Fruit fly (Drosophila melanogaster) whole organism, wandering third instar larva: ENCODE measurements around the gene CG31251.

ENCODE experiments used
- Abd-B ChIP-seq: fragments of >200 bp; optimal IDR thresholded peaks from 2 replicates; lab custom pipeline; 2017; ENCODE audit warnings: missing biosample characterization, missing genetic modification characterization
- CG32264 ChIP-seq: fragments of 200-800 bp; sonication (Bioruptor generic); optimal IDR thresholded peaks from 2 replicates; lab custom pipeline; 2016; ENCODE audit warnings: missing biosample characterization, missing genetic modification characterization
- CG9705 ChIP-seq: fragments of 200-800 bp; sonication (Bioruptor generic); optimal IDR thresholded peaks from 2 replicates; lab custom pipeline; 2018; ENCODE audit warnings: missing biosample characterization, mild to moderate bottlenecking, missing genetic modification characterization
- CrebA ChIP-seq: fragments of 200-800 bp; sonication (Bioruptor generic); optimal IDR thresholded peaks from 2 replicates; lab custom pipeline; 2016; ENCODE audit warnings: missing biosample characterization, mild to moderate bottlenecking, missing genetic modification characterization, borderline replicate concordance
- Dfd ChIP-seq: fragments of >200 bp; optimal IDR thresholded peaks from 2 replicates; lab custom pipeline; 2017; ENCODE audit warnings: missing biosample characterization, missing genetic modification characterization
- GATAd ChIP-seq: sonication (Bioruptor generic); optimal IDR thresholded peaks from 2 replicates; lab custom pipeline; 2016; ENCODE audit warnings: missing biosample characterization, missing genetic modification characterization
- HLH106 ChIP-seq: fragments of 200-800 bp; optimal IDR thresholded peaks from 3 replicates; lab custom pipeline; 2019; ENCODE audit warnings: missing biosample characterization, mild to moderate bottlenecking, missing genetic modification characterization, moderate library complexity
- Hnf4 ChIP-seq: fragments of 200-800 bp; sonication (Bioruptor generic); optimal IDR thresholded peaks from 2 replicates; lab custom pipeline; 2016; ENCODE audit warnings: missing biosample characterization, mild to moderate bottlenecking, missing genetic modification characterization
- Hr78 ChIP-seq: fragments of >200 bp; optimal IDR thresholded peaks from 2 replicates; lab custom pipeline; 2017; ENCODE audit warnings: missing biosample characterization, missing genetic modification characterization
- Hr83 ChIP-seq: fragments of 200-300 bp; sonication (Bioruptor generic); optimal IDR thresholded peaks from 2 replicates; lab custom pipeline; 2016; ENCODE audit warnings: missing biosample characterization, mild to moderate bottlenecking, missing genetic modification characterization, moderate library complexity; ENCODE audit not compliant: poor library complexity, severe bottlenecking
- Jra ChIP-seq: sonication (Bioruptor generic); optimal IDR thresholded peaks from 2 replicates; lab custom pipeline; 2016; ENCODE audit warnings: missing biosample characterization, missing genetic modification characterization
- Mio ChIP-seq: sonication (Bioruptor generic); optimal IDR thresholded peaks from 2 replicates; lab custom pipeline; 2016; ENCODE audit warnings: missing biosample characterization, missing genetic modification characterization
- Myc ChIP-seq: fragments of >200 bp; optimal IDR thresholded peaks from 2 replicates; lab custom pipeline; 2017
- N ChIP-seq: fragments of >200 bp; optimal IDR thresholded peaks from 2 replicates; lab custom pipeline; 2018; ENCODE audit warnings: missing biosample characterization, missing external identifiers, missing genetic modification characterization
- Rel ChIP-seq, 2 experiments: fragments of 200-800 bp; sonication (Bioruptor generic) in 1 of 2; optimal IDR thresholded peaks; 2 replicates in 1 of 2; 3 replicates in 1 of 2; lab custom pipeline; 2016 to 2019; ENCODE audit warnings: mild to moderate bottlenecking in 2 of 2, missing biosample characterization in 2 of 2, missing genetic modification characterization in 2 of 2, moderate library complexity in 1 of 2
- Sp1 ChIP-seq: fragments of 200-800 bp; sonication (Bioruptor generic); optimal IDR thresholded peaks from 3 replicates; lab custom pipeline; 2019; ENCODE audit warnings: missing biosample characterization, mild to moderate bottlenecking, missing genetic modification characterization, moderate library complexity
- br ChIP-seq: fragments of 200-800 bp; sonication (Bioruptor generic); optimal IDR thresholded peaks from 2 replicates; lab custom pipeline; 2016; ENCODE audit warnings: missing biosample characterization, missing genetic modification characterization
- brk ChIP-seq: fragments of 200-800 bp; sonication (Bioruptor generic); optimal IDR thresholded peaks from 2 replicates; lab custom pipeline; 2016; ENCODE audit warnings: missing biosample characterization, mild to moderate bottlenecking, missing genetic modification characterization
- dmrt93B ChIP-seq: fragments of 200-800 bp; sonication (Bioruptor generic); optimal IDR thresholded peaks from 2 replicates; lab custom pipeline; 2018; ENCODE audit warnings: missing biosample characterization, mild to moderate bottlenecking, missing genetic modification characterization
- dsf ChIP-seq: sonication (Bioruptor generic); optimal IDR thresholded peaks from 2 replicates; lab custom pipeline; 2016; ENCODE audit warnings: missing biosample characterization, missing genetic modification characterization, borderline replicate concordance
- ey ChIP-seq: fragments of 200-800 bp; sonication (Bioruptor generic); optimal IDR thresholded peaks from 2 replicates; lab custom pipeline; 2016; ENCODE audit warnings: missing biosample characterization, missing genetic modification characterization
- foxo ChIP-seq, 2 experiments: fragments of 200-800 bp; sonication (Bioruptor generic); optimal IDR thresholded peaks; 2 replicates in 1 of 2; 3 replicates in 1 of 2; lab custom pipeline; 2016 to 2017; ENCODE audit warnings: missing biosample characterization in 2 of 2, missing genetic modification characterization in 2 of 2
- fru ChIP-seq: fragments of 200-800 bp; sonication (Bioruptor generic); optimal IDR thresholded peaks from 3 replicates; lab custom pipeline; 2016; ENCODE audit warnings: missing biosample characterization, mild to moderate bottlenecking, missing genetic modification characterization
- h ChIP-seq: fragments of 200-800 bp; sonication (Bioruptor generic); optimal IDR thresholded peaks from 3 replicates; lab custom pipeline; 2016; ENCODE audit warnings: missing biosample characterization, mild to moderate bottlenecking, missing genetic modification characterization
- jim ChIP-seq: fragments of 175-275, 200-325 bp; sonication (Bioruptor generic); optimal IDR thresholded peaks from 2 replicates; lab custom pipeline; 2016; ENCODE audit warnings: missing biosample characterization, mild to moderate bottlenecking, missing genetic modification characterization
- lola ChIP-seq: fragments of >200 bp; optimal IDR thresholded peaks from 2 replicates; lab custom pipeline; 2017; ENCODE audit warnings: missing biosample characterization, missing genetic modification characterization
- pan ChIP-seq: fragments of >200 bp; optimal IDR thresholded peaks from 2 replicates; lab custom pipeline; 2017
- psq ChIP-seq: fragments of 200-800 bp; sonication (Bioruptor generic); optimal IDR thresholded peaks from 3 replicates; lab custom pipeline; 2017; ENCODE audit warnings: missing biosample characterization, mild to moderate bottlenecking, missing genetic modification characterization, moderate library complexity
- rgr ChIP-seq: fragments of 200-800 bp; sonication (Bioruptor generic); optimal IDR thresholded peaks from 3 replicates; lab custom pipeline; 2016; ENCODE audit warnings: missing biosample characterization, mild to moderate bottlenecking, missing genetic modification characterization
- sage ChIP-seq: fragments of 200-800 bp; sonication (Bioruptor generic); optimal IDR thresholded peaks from 2 replicates; lab custom pipeline; 2016; ENCODE audit warnings: missing biosample characterization, mild to moderate bottlenecking, missing genetic modification characterization
- sv ChIP-seq: fragments of 200-800 bp; sonication (Bioruptor generic); optimal IDR thresholded peaks from 3 replicates; lab custom pipeline; 2016; ENCODE audit warnings: missing biosample characterization, missing genetic modification characterization
- usp ChIP-seq: fragments of >200 bp; optimal IDR thresholded peaks from 2 replicates; lab custom pipeline; 2017; ENCODE audit warnings: missing biosample characterization, missing genetic modification characterization
- woc ChIP-seq: sonication (Bioruptor generic); optimal IDR thresholded peaks from 2 replicates; lab custom pipeline; 2016; ENCODE audit warnings: missing biosample characterization, mild to moderate bottlenecking, missing genetic modification characterization

The CG31251 gene

dm6 chr3R:17710900-17711645 is 26.4 kb upstream of the CG31251 start (continued):
- TF ChIP-seq Hr78 (GFP tag; lab: Kevin White, UChicago) (no peak), br (no peak), pan (lab: Kevin White, UChicago) (no peak), h (GFP tag; lab: Kevin White, UChicago) (no peak), Rel (GFP tag; optimal IDR thresholded peaks at IDR 0.05; lab: Kevin White, UChicago) (no peak), Rel (tag; optimal IDR thresholded peaks at IDR 0.05; lab: Kevin White, UChicago) (no peak), GATAd (GFP tag; lab: Kevin White, UChicago) (no peak)

- TF ChIP-seq sv (GFP tag; lab: Kevin White, UChicago): no peak
- no peak for TF ChIP-seq ey (GFP tag; lab: Kevin White, UChicago)
- TF ChIP-seq Myc (lab: Kevin White, UChicago): peak; percentile 64
- no peak for TF ChIP-seq brk (GFP tag; lab: Kevin White, UChicago)
- no peak for TF ChIP-seq Jra (GFP tag; lab: Kevin White, UChicago)
- no peak for TF ChIP-seq dsf
- TF ChIP-seq lola (GFP tag; lab: Kevin White, UChicago): no peak
- TF ChIP-seq Sp1: no peak
- TF ChIP-seq pan (lab: Kevin White, UChicago): no peak
- TF ChIP-seq psq: no peak
- no peak for TF ChIP-seq jim (GFP tag; lab: Kevin White, UChicago)
- no peak for TF ChIP-seq GATAd (GFP tag; lab: Kevin White, UChicago)
- TF ChIP-seq Rel (GFP tag; optimal IDR thresholded peaks at IDR 0.05; lab: Kevin White, UChicago): no peak
- TF ChIP-seq Rel (tag; optimal IDR thresholded peaks at IDR 0.05; lab: Kevin White, UChicago): no peak
- no peak for TF ChIP-seq fru (GFP tag; lab: Kevin White, UChicago)
- TF ChIP-seq Hr83 (GFP tag; lab: Kevin White, UChicago): no peak
- TF ChIP-seq Abd-B: no peak
- TF ChIP-seq Dfd (GFP tag; lab: Kevin White, UChicago): no peak
- no peak for TF ChIP-seq dmrt93B (GFP tag; lab: Kevin White, UChicago)
- no peak for TF ChIP-seq usp (GFP tag; lab: Kevin White, UChicago)
- TF ChIP-seq rgr (GFP tag; lab: Kevin White, UChicago): no peak
- peak in 1 of 2 experiments; percentile 3 for TF ChIP-seq foxo (GFP tag; optimal IDR thresholded peaks at IDR 0.05; lab: Kevin White, UChicago)
- TF ChIP-seq CG32264 (GFP tag; lab: Kevin White, UChicago): no peak
- no peak for TF ChIP-seq h (GFP tag; lab: Kevin White, UChicago)
- TF ChIP-seq woc: peak; percentile 28
- TF ChIP-seq CrebA (GFP tag; lab: Kevin White, UChicago): no peak
Measured at dm6 chr3R:17710418-17710817, 25.7 kb upstream of the CG31251 start.

DNA sequence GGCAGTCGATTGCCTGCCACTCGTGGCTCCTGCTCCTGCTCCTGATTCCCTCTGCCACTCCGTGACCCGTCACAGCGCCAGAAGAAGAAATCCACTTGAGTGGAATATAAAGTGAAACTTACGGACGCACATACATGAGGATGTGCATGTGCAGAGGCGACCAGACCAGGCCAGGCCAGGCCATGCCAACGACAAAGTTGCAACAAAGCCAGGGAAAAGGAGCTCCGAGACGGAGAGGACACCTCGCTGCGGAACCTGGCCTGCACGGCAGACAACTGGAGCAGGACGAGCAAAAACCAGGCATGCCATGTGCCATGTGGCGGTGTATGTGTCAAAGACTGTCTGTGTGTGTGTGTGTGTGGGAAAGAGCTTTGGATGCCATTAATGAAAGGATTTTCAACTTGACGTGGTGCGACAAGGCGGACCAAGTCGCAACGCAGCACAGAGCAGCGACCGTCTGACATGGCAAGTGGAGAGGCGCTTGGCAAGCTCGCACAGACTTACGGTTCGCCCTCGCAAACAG is 25.0 kb upstream of the CG31251 start:
- TF ChIP-seq sage (GFP tag; lab: Kevin White, UChicago) (no peak), HLH106 (tag; lab: Kevin White, UChicago) (no peak), br (no peak), foxo (GFP tag; optimal IDR thresholded peaks at IDR 0.05; lab: Kevin White, UChicago) (no peak), CG9705 (no peak), Hnf4 (GFP tag; lab: Kevin White, UChicago) (no peak), pan (lab: Kevin White, UChicago) (no peak), Abd-B (no peak), N (GFP tag; lab: Kevin White, UChicago) (no peak), Myc (lab: Kevin White, UChicago) (no peak), Hr83 (GFP tag; lab: Kevin White, UChicago) (no peak), lola (GFP tag; lab: Kevin White, UChicago) (no peak), jim (GFP tag; lab: Kevin White, UChicago) (no peak), dsf (no peak), brk (GFP tag; lab: Kevin White, UChicago) (no peak), CrebA (GFP tag; lab: Kevin White, UChicago) (no peak), sv (GFP tag; lab: Kevin White, UChicago) (no peak), Mio (GFP tag; lab: Kevin White, UChicago) (no peak), Rel (GFP tag; optimal IDR thresholded peaks at IDR 0.05; lab: Kevin White, UChicago) (no peak), Rel (tag; optimal IDR thresholded peaks at IDR 0.05; lab: Kevin White, UChicago) (no peak), rgr (GFP tag; lab: Kevin White, UChicago) (no peak)
